Worm (Caenorhabditis elegans): ENCODE data around the gene M106.3.

Gene M106.3

DNA sequence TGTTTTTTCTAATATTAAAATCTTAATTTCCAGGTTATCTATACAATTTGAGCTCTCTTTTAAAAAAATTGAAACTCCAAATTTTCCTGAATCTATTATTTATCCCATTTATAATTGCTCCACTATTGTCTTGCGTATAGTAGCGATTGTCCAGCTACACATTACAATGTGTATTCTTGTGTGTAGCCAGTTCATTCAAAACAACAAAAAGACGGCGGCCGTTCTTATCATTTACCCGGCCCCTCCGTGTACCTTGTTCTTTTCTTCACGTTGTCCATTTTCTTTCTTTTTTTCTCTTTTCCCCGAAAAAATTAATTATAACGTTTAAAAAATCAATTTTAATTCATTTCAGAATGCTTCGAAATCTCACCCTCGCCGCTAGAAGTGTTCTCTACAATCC is 40.0 kb downstream of the M106.3 start, which contains the start of gene ech-4:
Gene ech-4, plus strand, starts transcription at position 353 of the 400 bp plus-strand sequence.
- TF ChIP-seq elt-2 (tag; optimal IDR thresholded peaks at IDR 0.05): peak; percentile 47
- TF ChIP-seq lin-15B (tag; optimal IDR thresholded peaks at IDR 0.05): no peak
- TF ChIP-seq mml-1 (tag; optimal IDR thresholded peaks at IDR 0.05): no peak
- TF ChIP-seq pha-4 (tag; optimal IDR thresholded peaks at IDR 0.05): peak; percentile 11
- TF ChIP-seq jun-1 (tag; optimal IDR thresholded peaks at IDR 0.05): peak; percentile 3

DNA sequence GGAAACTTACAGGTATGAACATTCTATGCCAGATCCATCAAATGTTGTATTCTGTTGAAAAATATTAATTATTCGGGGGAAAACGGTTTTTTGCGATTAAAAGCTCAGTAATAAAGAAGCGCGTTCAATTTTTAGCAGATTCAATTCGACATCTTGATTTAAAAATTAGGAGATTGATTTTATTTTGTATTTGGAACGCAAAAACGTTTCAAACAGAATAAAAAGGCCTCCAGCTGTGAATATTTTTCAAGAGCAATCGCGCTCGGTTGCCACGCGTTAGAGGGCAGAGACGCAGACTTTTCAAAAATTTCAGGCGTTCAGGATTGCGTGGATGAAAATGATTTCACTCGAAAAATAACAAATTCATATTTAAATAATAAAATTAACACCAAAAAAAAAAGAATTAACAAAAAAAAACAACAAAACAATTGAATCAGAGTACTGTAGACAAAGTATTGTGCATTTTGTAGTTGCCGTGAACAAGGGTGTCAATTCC is 40.7 kb downstream of the M106.3 start, which contains the start of gene R06F6.8:
Gene R06F6.8, minus strand, starts transcription at position 51 of the 496 bp plus-strand sequence.
- TF ChIP-seq snpc-4 (tag; optimal IDR thresholded peaks at IDR 0.05): peak; percentile 20
- no peak for TF ChIP-seq ceh-9 (tag; optimal IDR thresholded peaks at IDR 0.05)
- no peak for TF ChIP-seq egl-27 (tag; optimal IDR thresholded peaks at IDR 0.05)
- TF ChIP-seq pqm-1 (tag; optimal IDR thresholded peaks at IDR 0.05): no peak
- peak; percentile 19 for TF ChIP-seq lin-39 (tag; optimal IDR thresholded peaks at IDR 0.05)
- no peak for TF ChIP-seq ceh-28 (tag; optimal IDR thresholded peaks at IDR 0.05)
- peak; percentile 47 for TF ChIP-seq nfya-1 (tag; optimal IDR thresholded peaks at IDR 0.05; ENCODE audit: insufficient read depth)
- no peak for TF ChIP-seq nhr-11 (tag; optimal IDR thresholded peaks at IDR 0.05)
- no peak for TF ChIP-seq ama-1 (optimal IDR thresholded peaks at IDR 0.05)
- TF ChIP-seq lin-15B (tag; optimal IDR thresholded peaks at IDR 0.05): peak; percentile 50
- TF ChIP-seq ceh-82 (tag; optimal IDR thresholded peaks at IDR 0.05): no peak
- no peak for TF ChIP-seq ZK546.5 (tag; optimal IDR thresholded peaks at IDR 0.05)
- TF ChIP-seq pha-4 (tag; optimal IDR thresholded peaks at IDR 0.05): peak; percentile 32

DNA sequence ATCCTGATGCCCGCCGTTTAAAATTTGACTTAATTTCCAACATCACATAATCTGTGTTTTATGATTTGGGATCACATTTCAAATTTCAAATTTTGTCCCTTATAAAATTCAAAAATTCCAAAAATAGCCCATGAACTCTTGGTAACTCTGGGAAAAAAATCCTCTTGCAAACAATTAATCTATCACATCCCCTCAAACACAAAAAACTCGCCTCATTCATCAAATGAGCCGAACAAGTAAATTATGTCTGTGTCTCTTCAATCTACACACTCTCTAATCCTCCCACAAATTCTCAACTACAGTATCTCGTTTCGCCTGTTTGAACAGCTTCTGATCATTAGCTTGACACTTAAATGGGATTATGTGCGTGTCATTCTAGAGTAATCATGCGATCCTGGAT is 50.0 kb downstream of the M106.3 start, which contains the start of gene msrp-7:
Gene msrp-7, plus strand, starts transcription at position 301 of the 400 bp plus-strand sequence.
- no peak for TF ChIP-seq nhr-43 (tag; optimal IDR thresholded peaks at IDR 0.05; ENCODE audit: poor library complexity, severe bottlenecking)
- TF ChIP-seq nhr-28 (tag; optimal IDR thresholded peaks at IDR 0.05): no peak
- no peak for TF ChIP-seq mdl-1 (tag; optimal IDR thresholded peaks at IDR 0.05)
- no peak for TF ChIP-seq unc-39 (tag; optimal IDR thresholded peaks at IDR 0.05)
- no peak for TF ChIP-seq nhr-237 (tag; optimal IDR thresholded peaks at IDR 0.05)
- no peak for TF ChIP-seq lsy-12 (tag; optimal IDR thresholded peaks at IDR 0.05)
- no peak for TF ChIP-seq daf-12 (tag; optimal IDR thresholded peaks at IDR 0.05)
- no peak for TF ChIP-seq nhr-25 (tag; optimal IDR thresholded peaks at IDR 0.05)
- no peak for TF ChIP-seq fos-1 (tag; optimal IDR thresholded peaks at IDR 0.05)
- no peak for TF ChIP-seq hmg-11 (tag; optimal IDR thresholded peaks at IDR 0.05)
- TF ChIP-seq ceh-82 (tag; optimal IDR thresholded peaks at IDR 0.05): no peak
- TF ChIP-seq snpc-4 (tag; optimal IDR thresholded peaks at IDR 0.05): no peak

DNA sequence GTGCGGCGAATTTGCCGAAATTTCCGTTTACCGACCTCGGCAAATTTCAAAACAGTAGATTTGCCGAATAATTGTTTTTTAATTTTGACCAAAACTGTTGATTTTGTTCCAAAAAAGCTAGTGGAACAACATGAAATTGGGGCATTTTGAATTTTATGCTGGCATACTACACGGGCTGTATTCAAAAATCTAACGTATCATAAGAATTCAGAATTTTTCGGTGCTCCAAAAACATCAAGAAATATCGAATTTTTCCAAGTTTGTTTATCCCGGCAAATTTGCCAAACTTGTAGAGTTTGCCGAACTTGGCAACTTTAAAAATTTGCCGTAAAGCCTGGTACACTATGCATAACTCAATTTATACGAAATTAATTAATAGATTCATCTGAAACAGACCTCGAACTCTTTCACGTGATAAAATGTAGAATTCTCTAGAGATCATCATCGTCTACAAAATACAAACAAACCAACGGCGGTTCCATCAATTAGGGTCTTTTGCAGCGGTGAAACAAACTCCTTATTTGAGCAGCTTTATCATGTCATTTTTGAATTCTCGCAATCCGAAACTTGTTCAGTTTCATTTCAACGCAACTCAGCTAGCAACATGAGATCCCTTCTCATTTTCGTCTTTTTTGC is 51.9 kb downstream of the M106.3 start, which contains the start of gene R06F6.14:
Gene R06F6.14, plus strand, starts transcription at position 586 of the 636 bp plus-strand sequence.
- TF ChIP-seq ztf-4 (tag; optimal IDR thresholded peaks at IDR 0.05): no peak
- no peak for TF ChIP-seq tbx-2 (tag; optimal IDR thresholded peaks at IDR 0.05)
- TF ChIP-seq elt-2 (tag; optimal IDR thresholded peaks at IDR 0.05): no peak
- TF ChIP-seq mml-1 (tag; optimal IDR thresholded peaks at IDR 0.05): no peak
- no peak for TF ChIP-seq eor-1 (tag; optimal IDR thresholded peaks at IDR 0.05)
- TF ChIP-seq ceh-82 (tag; optimal IDR thresholded peaks at IDR 0.05): no peak
- no peak for TF ChIP-seq R02D3.7 (tag; optimal IDR thresholded peaks at IDR 0.05)
- TF ChIP-seq hmg-11 (tag; optimal IDR thresholded peaks at IDR 0.05): no peak
- TF ChIP-seq nhr-43 (tag; optimal IDR thresholded peaks at IDR 0.05; ENCODE audit: poor library complexity, severe bottlenecking): no peak
- TF ChIP-seq snpc-4 (tag; optimal IDR thresholded peaks at IDR 0.05): no peak
- no peak for TF ChIP-seq lin-15B (tag; optimal IDR thresholded peaks at IDR 0.05)
- no peak for TF ChIP-seq nhr-28 (tag; optimal IDR thresholded peaks at IDR 0.05)
- no peak for TF ChIP-seq ceh-28 (tag; optimal IDR thresholded peaks at IDR 0.05)
- no peak for TF ChIP-seq nhr-12 (tag; optimal IDR thresholded peaks at IDR 0.05)
